Worm (Caenorhabditis elegans) whole organism, L4 larva: ENCODE measurements around the gene M195.2.

Source experiments
- Y105C5A.15 ChIP-seq: fragments of 200-800 bp; sonication (Bioruptor generic); IDR thresholded peaks from 2 replicates; pipeline ENCODE4 v1.3.6; 2022; ENCODE audit warnings: missing genetic modification characterization, missing compliant biosample characterization
- Y48G9A.11 ChIP-seq: fragments of 200-800 bp; sonication (Bioruptor generic); IDR thresholded peaks from 2 replicates; pipeline ENCODE4 v1.3.6; 2022; ENCODE audit warnings: missing genetic modification reagents, missing genetic modification characterization, missing compliant biosample characterization
- aha-1 ChIP-seq: fragments of 150-350 bp; peaks from one replicate; lab custom pipeline; 2014; ENCODE audit warnings: missing biosample characterization, missing genetic modification characterization
- ama-1 ChIP-seq: fragments of 150-350 bp; optimal IDR thresholded peaks from 2 replicates; lab custom pipeline; 2014; ENCODE audit warnings: inconsistent platforms, mixed read lengths
- ceh-28 ChIP-seq: fragments of 150-350 bp; optimal IDR thresholded peaks from 2 replicates; lab custom pipeline; 2014; ENCODE audit warnings: missing biosample characterization, missing genetic modification reagents, missing genetic modification characterization
- ceh-62 ChIP-seq: sonication (generic microtip); optimal IDR thresholded peaks from 2 replicates; lab custom pipeline; 2017; ENCODE audit warnings: missing biosample characterization, missing genetic modification characterization
- ces-1 ChIP-seq: fragments of 150-350 bp; sonication (generic microtip); optimal IDR thresholded peaks from 4 replicates; lab custom pipeline; 2014; ENCODE audit warnings: missing biosample characterization, missing genetic modification reagents, missing genetic modification characterization
- daf-16 ChIP-seq, 3 experiments: sonication (generic microtip); optimal IDR thresholded peaks; 2 replicates each; lab custom pipeline; 2016 to 2017; ENCODE audit warnings: missing genetic modification characterization in 3 of 3, missing genetic modification reagents in 3 of 3, mild to moderate bottlenecking in 2 of 3, missing compliant biosample characterization in 2 of 3, missing biosample characterization in 1 of 3, moderate library complexity in 1 of 3
- dpl-1 ChIP-seq: fragments of 150-350 bp; optimal IDR thresholded peaks from 2 replicates; lab custom pipeline; 2014; ENCODE audit warnings: missing biosample characterization, missing genetic modification reagents, missing genetic modification characterization
- dve-1 ChIP-seq: sonication (generic microtip); optimal IDR thresholded peaks from 2 replicates; lab custom pipeline; 2017; ENCODE audit warnings: antibody characterized with exemption, mild to moderate bottlenecking, missing genetic modification characterization, missing compliant biosample characterization; ENCODE audit not compliant: insufficient read depth
- fkh-10 ChIP-seq: fragments of 150-350 bp; optimal IDR thresholded peaks from 2 replicates; lab custom pipeline; 2014; ENCODE audit warnings: missing biosample characterization, missing genetic modification reagents, missing genetic modification characterization
- hif-1 ChIP-seq, 2 experiments: sonication (generic microtip); optimal IDR thresholded peaks; 2 replicates each; lab custom pipeline; 2016 to 2017; ENCODE audit warnings: missing compliant biosample characterization in 2 of 2, missing genetic modification characterization in 2 of 2, missing genetic modification reagents in 2 of 2, missing genotype in 2 of 2, mild to moderate bottlenecking in 1 of 2
- lin-38 ChIP-seq: fragments of 200-800 bp; sonication (Bioruptor generic); IDR thresholded peaks from 2 replicates; pipeline ENCODE4 v1.3.6; 2022; ENCODE audit warnings: missing genetic modification reagents, missing genetic modification characterization, missing compliant biosample characterization
- lsy-2 ChIP-seq, 2 experiments: fragments of 150-350 bp in 1 of 2; sonication (generic microtip) in 1 of 2; optimal IDR thresholded peaks; 2 replicates each; lab custom pipeline; 2014 to 2017; ENCODE audit warnings: missing biosample characterization in 2 of 2, missing genetic modification characterization in 2 of 2
- mep-1 ChIP-seq: fragments of 150-350 bp; sonication (generic microtip); optimal IDR thresholded peaks from 3 replicates; lab custom pipeline; 2014; ENCODE audit warnings: missing biosample characterization, missing genetic modification characterization
- mes-2 ChIP-seq: sonication (generic microtip); optimal IDR thresholded peaks from 2 replicates; lab custom pipeline; 2016; ENCODE audit warnings: missing genotype, mild to moderate bottlenecking, missing genetic modification characterization, missing compliant biosample characterization; ENCODE audit not compliant: poor library complexity, severe bottlenecking
- nhr-10 ChIP-seq: fragments of 150-350 bp; optimal IDR thresholded peaks from 2 replicates; lab custom pipeline; 2014; ENCODE audit warnings: missing biosample characterization, missing genetic modification characterization
- nhr-111 ChIP-seq: fragments of 200-800 bp; sonication (Bioruptor generic); optimal IDR thresholded peaks from 2 replicates; lab custom pipeline; 2018; ENCODE audit warnings: mild to moderate bottlenecking, missing genetic modification characterization, missing compliant biosample characterization
- nhr-6 ChIP-seq: fragments of 150-350 bp; optimal IDR thresholded peaks from 2 replicates; lab custom pipeline; 2014; ENCODE audit warnings: missing biosample characterization, missing genetic modification characterization
- pha-4 ChIP-seq, 2 experiments: fragments of 150-350 bp in 1 of 2; fragments of 200-800 bp in 1 of 2; sonication (Bioruptor generic) in 1 of 2; IDR thresholded peaks in 1 of 2; optimal IDR thresholded peaks in 1 of 2; 2 replicates each; pipeline versions ENCODE4 v1.3.6 to Lab custom; 2014 to 2022; ENCODE audit warnings: missing genetic modification characterization in 2 of 2, missing genetic modification reagents in 2 of 2, missing biosample characterization in 1 of 2, missing compliant biosample characterization in 1 of 2
- pqm-1 ChIP-seq: sonication (generic microtip); optimal IDR thresholded peaks from 2 replicates; lab custom pipeline; 2017; ENCODE audit warnings: missing biosample characterization, missing genetic modification characterization
- rbr-2 ChIP-seq: sonication (generic microtip); optimal IDR thresholded peaks from 2 replicates; lab custom pipeline; 2016; ENCODE audit warnings: missing genotype, missing genetic modification characterization, missing compliant biosample characterization
- spr-1 ChIP-seq: sonication (generic microtip); optimal IDR thresholded peaks from 2 replicates; lab custom pipeline; 2016; ENCODE audit warnings: mild to moderate bottlenecking, missing genetic modification characterization, missing compliant biosample characterization
- unc-130 ChIP-seq: sonication (generic microtip); optimal IDR thresholded peaks from 2 replicates; lab custom pipeline; 2016; ENCODE audit warnings: missing genetic modification reagents, missing genetic modification characterization, missing compliant biosample characterization
- unc-62 ChIP-seq, 3 experiments: fragments of 150-350 bp in 1 of 3; sonication (generic microtip); optimal IDR thresholded peaks in 2 of 3; peaks in 1 of 3; 1 replicate in 1 of 3; 2 replicates in 2 of 3; lab custom pipeline; 2014 to 2017; ENCODE audit warnings: missing biosample characterization in 3 of 3, missing genetic modification characterization in 3 of 3, missing genetic modification reagents in 3 of 3, missing genotype in 1 of 3
- zfp-3 ChIP-seq: fragments of 200-800 bp; sonication (Bioruptor generic); conservative IDR thresholded peaks from 2 replicates; pipeline ENCODE4 v1.3.6; 2022; ENCODE audit warnings: missing genetic modification reagents, missing genetic modification characterization, missing compliant biosample characterization
- zip-2 ChIP-seq: fragments of 150-350 bp; optimal IDR thresholded peaks from 2 replicates; lab custom pipeline; 2014; ENCODE audit warnings: missing biosample characterization, missing genetic modification characterization
- ztf-11 ChIP-seq: fragments of 150-350 bp; optimal IDR thresholded peaks from 2 replicates; lab custom pipeline; 2014; ENCODE audit warnings: missing biosample characterization, missing genetic modification characterization

The M195.2 gene

ce11 chrII:8360453-8360852 lies at the start of gene M195.2:
M195.2 (plus strand) TSS chrII:8360753.
- no peak for TF ChIP-seq Y105C5A.15 (GFP tag; lab: Robert Waterston, UW)
- no peak for TF ChIP-seq spr-1 (tag; lab: Kevin White, UChicago)
- peak in 1 of 2 experiments; percentile 60 for TF ChIP-seq unc-62 (GFP tag; optimal IDR thresholded peaks at IDR 0.05 in 1 of 2; lab: Kevin White, UChicago)
- no peak for TF ChIP-seq unc-62 (tag; optimal IDR thresholded peaks at IDR 0.05; lab: Kevin White, UChicago)
- TF ChIP-seq, all 104 proteins: peak for 1

ce11 chrII:8311484-8311883 lies 49.1 kb upstream of the M195.2 start:
- TF ChIP-seq ceh-28 (tag; lab: Kevin White, UChicago) (no peak), nhr-111 (GFP tag; lab: Kevin White, UChicago) (no peak), unc-62 (GFP tag; optimal IDR thresholded peaks at IDR 0.05 in 1 of 2; lab: Kevin White, UChicago) (peak in 1 of 2 experiments; percentile 67), unc-62 (tag; optimal IDR thresholded peaks at IDR 0.05; lab: Kevin White, UChicago) (no peak), nhr-10 (tag; lab: Kevin White, UChicago) (no peak), pqm-1 (tag; lab: Kevin White, UChicago) (no peak), zip-2 (tag; lab: Kevin White, UChicago) (no peak), nhr-6 (tag; lab: Kevin White, UChicago) (no peak), Y48G9A.11 (GFP tag; lab: Robert Waterston, UW) (no peak)
- TF ChIP-seq, all 104 proteins: peak for 1

DNA sequence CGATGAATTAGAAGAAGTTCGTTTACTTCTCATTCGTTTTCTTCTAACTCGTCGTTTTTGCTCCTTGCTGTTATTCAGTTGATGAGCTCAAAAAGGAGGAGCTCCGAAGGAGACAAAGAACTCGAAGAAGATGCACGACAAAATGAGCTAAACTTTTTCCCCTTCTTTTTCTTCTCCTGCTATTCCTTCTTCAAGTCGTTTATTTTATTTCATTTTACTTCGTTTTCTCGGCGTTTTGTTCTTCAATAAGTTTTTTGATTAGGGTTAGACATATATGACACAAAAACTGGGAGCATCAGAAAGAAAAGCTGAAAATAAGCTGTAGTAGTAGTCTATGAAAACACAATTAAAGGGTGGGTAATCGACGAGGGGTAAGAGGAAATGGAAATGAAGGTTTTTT lies 48.5 kb upstream of the M195.2 start:
- no peak for TF ChIP-seq unc-130
- TF ChIP-seq fkh-10 (GFP tag; lab: Kevin White, UChicago), result peak; percentile 67
- TF ChIP-seq dpl-1 (GFP tag; lab: Kevin White, UChicago), result no peak

ce11 chrII:8314768-8315167 lies 45.8 kb upstream of the M195.2 start:
- TF ChIP-seq aha-1 (tag; lab: Kevin White, UChicago) (peak; percentile 91), zfp-3 (no peak), unc-62 (GFP tag; optimal IDR thresholded peaks at IDR 0.05 in 1 of 2; lab: Kevin White, UChicago) (peak in 1 of 2 experiments; percentile 30), unc-62 (tag; optimal IDR thresholded peaks at IDR 0.05; lab: Kevin White, UChicago) (no peak)

DNA sequence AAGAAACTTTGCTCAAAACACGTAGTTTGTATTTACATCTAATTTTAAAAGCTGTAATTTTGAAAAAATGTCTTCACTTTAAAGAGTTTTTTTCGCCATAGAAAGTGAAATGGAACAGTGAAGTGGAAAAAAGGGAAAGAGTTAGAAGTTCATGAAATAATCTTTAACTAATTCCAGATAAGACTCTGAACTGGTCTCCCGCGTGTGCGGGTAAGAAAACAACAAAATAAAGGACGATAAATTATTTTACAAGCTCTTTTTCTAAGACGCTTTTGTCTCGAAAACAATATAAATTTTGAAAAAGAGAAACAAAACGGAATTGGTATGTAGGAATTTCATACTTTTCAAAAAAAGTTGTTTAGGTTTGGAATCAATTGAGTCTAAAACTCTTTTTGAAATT lies 43.9 kb upstream of the M195.2 start:
- TF ChIP-seq unc-62 (GFP tag; optimal IDR thresholded peaks at IDR 0.05 in 1 of 2; lab: Kevin White, UChicago) (peak in 1 of 2 experiments; percentile 77), unc-62 (tag; optimal IDR thresholded peaks at IDR 0.05; lab: Kevin White, UChicago) (no peak), ama-1 (lab: Kevin White, UChicago) (no peak)

DNA sequence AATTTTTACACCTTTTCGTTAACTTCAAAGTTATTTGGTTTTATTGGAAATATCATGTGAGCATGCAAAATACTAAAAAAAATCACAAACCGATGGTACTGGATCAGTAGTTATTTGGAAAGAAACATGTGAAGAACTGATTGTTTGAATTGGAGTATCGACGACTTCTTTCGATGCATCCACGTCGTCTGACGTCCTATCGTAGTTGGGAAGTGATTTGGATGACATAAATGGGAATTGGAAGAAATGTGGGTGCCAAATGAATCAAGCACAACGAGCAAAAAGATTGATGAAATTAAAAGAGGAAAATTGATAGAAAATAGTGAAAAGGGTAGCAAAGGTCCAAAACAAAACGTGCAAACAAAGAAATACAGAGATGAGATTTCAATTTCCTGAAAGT lies 39.3 kb upstream of the M195.2 start, which contains the start of gene shw-1:
Gene shw-1 (minus strand): TSS at position 228 of the 400 bp plus-strand sequence.
- no peak for TF ChIP-seq pha-4 (GFP tag; IDR thresholded peaks at IDR 0.05; lab: Robert Waterston, UW)
- no peak for TF ChIP-seq pha-4 (tag; optimal IDR thresholded peaks at IDR 0.05; lab: Kevin White, UChicago)
- peak in 1 of 2 experiments; percentile 78 for TF ChIP-seq unc-62 (GFP tag; optimal IDR thresholded peaks at IDR 0.05 in 1 of 2; lab: Kevin White, UChicago)
- TF ChIP-seq unc-62 (tag; optimal IDR thresholded peaks at IDR 0.05; lab: Kevin White, UChicago), result no peak
- peak; percentile 55 for TF ChIP-seq aha-1 (tag; lab: Kevin White, UChicago)
- no peak for TF ChIP-seq Y48G9A.11 (GFP tag; lab: Robert Waterston, UW)
- TF ChIP-seq, all 104 proteins: peak for 2

DNA sequence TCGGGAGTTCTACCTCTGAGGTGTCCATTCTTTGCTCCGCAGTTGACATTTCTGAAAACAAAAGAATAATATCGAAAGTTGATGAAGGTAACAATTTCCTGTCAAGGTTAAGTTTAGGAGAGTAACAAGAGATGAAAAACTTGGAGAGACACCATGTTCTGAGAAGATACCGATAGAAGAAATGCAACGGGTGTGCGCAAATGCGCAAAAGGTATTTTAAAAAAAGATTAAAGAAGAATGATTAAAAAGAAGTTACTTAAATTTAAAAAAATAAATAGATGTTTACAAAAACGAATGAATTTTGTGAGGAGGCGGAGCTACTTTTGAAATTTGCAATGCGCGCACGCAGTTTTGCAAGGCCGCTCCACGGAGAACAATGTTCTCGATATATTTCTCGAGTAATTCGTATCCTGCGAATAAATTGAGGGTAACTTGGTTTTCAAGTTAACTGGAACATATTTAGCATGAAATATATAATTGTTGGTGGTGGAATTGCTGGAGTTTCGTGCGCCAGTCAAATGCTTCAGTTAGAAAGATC lies 35.5 kb upstream of the M195.2 start, which contains the start of the genes ran-3 and C26D10.3:
Gene ran-3 (minus strand): TSS at position 51 of the 538 bp plus-strand sequence.
Gene C26D10.3 (plus strand): TSS at position 385 of the 538 bp plus-strand sequence.
- TF ChIP-seq ceh-62 (tag; lab: Kevin White, UChicago) (no peak), mep-1 (tag; lab: Kevin White, UChicago) (peak; percentile 42), ztf-11 (no peak), mes-2 (peak; percentile 91), rbr-2 (tag; lab: Kevin White, UChicago) (peak; percentile 17), daf-16 (GFP tag; optimal IDR thresholded peaks at IDR 0.05; lab: Kevin White, UChicago) (no peak), daf-16 (tag; optimal IDR thresholded peaks at IDR 0.05; lab: Kevin White, UChicago) (peak; percentile 62), dve-1 (tag; lab: Kevin White, UChicago) (peak; percentile 21), dpl-1 (GFP tag; lab: Kevin White, UChicago) (peak; percentile 69), hif-1 (tag; optimal IDR thresholded peaks at IDR 0.05; lab: Kevin White, UChicago) (peak in 1 of 2 experiments; percentile 13), lsy-2 (tag; optimal IDR thresholded peaks at IDR 0.05; lab: Kevin White, UChicago) (peak in 1 of 2 experiments; percentile 58), ces-1 (GFP tag; lab: Kevin White, UChicago) (no peak), lin-38 (GFP tag; lab: Robert Waterston, UW) (peak; percentile 51; the same call in 1 of the 2 replicates)
